Worm (Caenorhabditis elegans) whole organism, young adult: ENCODE measurements around the gene F21G4.1.
A peak's percentile ranks its signal among the peaks of the same experiment; 100 is the strongest.

Experiments
- B0019.2 ChIP-seq: fragments of 200-800 bp; sonication (Bioruptor generic); conservative IDR thresholded peaks from 2 replicates; pipeline ENCODE4 v1.3.6; 2022; ENCODE audit warnings: missing genetic modification reagents, missing genetic modification characterization, missing compliant biosample characterization
- C17E4.6 ChIP-seq: fragments of 200-800 bp; sonication (Bioruptor generic); IDR thresholded peaks from 2 replicates; pipeline ENCODE4 v1.3.6; 2022; ENCODE audit warnings: missing genetic modification reagents, missing genetic modification characterization, missing compliant biosample characterization
- F22D6.2 ChIP-seq: sonication (generic microtip); optimal IDR thresholded peaks from 2 replicates; lab custom pipeline; 2016; ENCODE audit warnings: mild to moderate bottlenecking, missing genetic modification characterization, missing compliant biosample characterization
- F33H1.4 ChIP-seq: fragments of 200-800 bp; sonication (Bioruptor generic); IDR thresholded peaks from 2 replicates; pipeline ENCODE4 v1.3.6; 2022; ENCODE audit warnings: missing genetic modification reagents, missing genetic modification characterization, missing compliant biosample characterization
- F39B2.1 ChIP-seq: fragments of 200-800 bp; sonication (Bioruptor generic); IDR thresholded peaks from 2 replicates; pipeline ENCODE4 v1.3.6; 2022; ENCODE audit warnings: missing genetic modification reagents, missing genetic modification characterization, missing compliant biosample characterization
- F49E8.2 ChIP-seq: sonication (generic microtip); optimal IDR thresholded peaks from 3 replicates; lab custom pipeline; 2017; ENCODE audit warnings: missing genetic modification characterization, mild to moderate bottlenecking, missing compliant biosample characterization, antibody characterized with exemption, moderate library complexity; ENCODE audit not compliant: insufficient read depth
- F57A8.1 ChIP-seq: fragments of 200-800 bp; sonication (Bioruptor generic); optimal IDR thresholded peaks from 2 replicates; lab custom pipeline; 2018; ENCODE audit warnings: mild to moderate bottlenecking, missing genetic modification characterization, moderate library complexity, missing compliant biosample characterization
- T26A5.8 ChIP-seq: sonication (generic microtip); optimal IDR thresholded peaks from 2 replicates; lab custom pipeline; 2016; ENCODE audit warnings: missing genetic modification characterization, missing compliant biosample characterization
- Y79H2A.3 ChIP-seq: fragments of 200-800 bp; sonication (Bioruptor generic); conservative IDR thresholded peaks from 2 replicates; pipeline ENCODE4 v1.3.6; 2022; ENCODE audit warnings: missing genetic modification reagents, missing genetic modification characterization, missing compliant biosample characterization
- Y95B8A.8 ChIP-seq: fragments of 200-800 bp; sonication (Bioruptor generic); IDR thresholded peaks from 2 replicates; pipeline ENCODE4 v1.3.6; 2022; ENCODE audit warnings: missing genetic modification reagents, missing genetic modification characterization, missing compliant biosample characterization
- bed-1 ChIP-seq: fragments of 200-800 bp; sonication (Bioruptor generic); IDR thresholded peaks from 2 replicates; pipeline ENCODE4 v1.3.6; 2022; ENCODE audit warnings: missing genetic modification reagents, missing genetic modification characterization, missing compliant biosample characterization
- ceh-79 ChIP-seq: sonication (generic microtip); optimal IDR thresholded peaks from 2 replicates; lab custom pipeline; 2017; ENCODE audit warnings: mild to moderate bottlenecking, missing genetic modification characterization, missing compliant biosample characterization
- dox-1 ChIP-seq: fragments of 200-800 bp; sonication (Bioruptor generic); IDR thresholded peaks from 2 replicates; pipeline ENCODE4 v1.3.6; 2022; ENCODE audit warnings: missing genetic modification reagents, missing genetic modification characterization, missing compliant biosample characterization
- egl-44 ChIP-seq: fragments of 200-800 bp; sonication (Bioruptor generic); IDR thresholded peaks from 2 replicates; pipeline ENCODE4 v1.3.6; 2022; ENCODE audit warnings: missing genetic modification reagents, missing genetic modification characterization, missing compliant biosample characterization
- ekl-4 ChIP-seq: fragments of 200-800 bp; sonication (Bioruptor generic); IDR thresholded peaks from 2 replicates; pipeline ENCODE4 v1.3.6; 2022; ENCODE audit warnings: missing genetic modification reagents, missing genetic modification characterization, missing compliant biosample characterization
- ets-4 ChIP-seq: fragments of 200-800 bp; sonication (Bioruptor generic); optimal IDR thresholded peaks from 2 replicates; lab custom pipeline; 2018; ENCODE audit warnings: mild to moderate bottlenecking, missing genetic modification characterization, missing compliant biosample characterization
- fkh-3 ChIP-seq: sonication (generic microtip); optimal IDR thresholded peaks from 2 replicates; lab custom pipeline; 2016; ENCODE audit warnings: mild to moderate bottlenecking, missing genetic modification characterization, missing compliant biosample characterization
- gei-17 ChIP-seq: fragments of 200-800 bp; sonication (Bioruptor generic); optimal IDR thresholded peaks from 2 replicates; lab custom pipeline; 2018; ENCODE audit warnings: mild to moderate bottlenecking, missing genetic modification characterization, missing compliant biosample characterization
- hlh-26 ChIP-seq: fragments of 200-800 bp; sonication (Bioruptor generic); conservative IDR thresholded peaks from 2 replicates; pipeline ENCODE4 v1.3.6; 2022; ENCODE audit warnings: missing genetic modification reagents, missing genetic modification characterization, missing compliant biosample characterization
- hsf-1 ChIP-seq: fragments of 200-800 bp; sonication (Bioruptor generic); IDR thresholded peaks from 2 replicates; pipeline ENCODE4 v1.3.6; 2022; ENCODE audit warnings: missing genetic modification reagents, missing genetic modification characterization, missing compliant biosample characterization
- nfya-2 ChIP-seq: fragments of 200-800 bp; sonication (Bioruptor generic); IDR thresholded peaks from 2 replicates; pipeline ENCODE4 v1.3.6; 2022; ENCODE audit warnings: missing genetic modification reagents, missing genetic modification characterization, missing compliant biosample characterization
- nfyb-1 ChIP-seq: fragments of 200-800 bp; sonication (Bioruptor generic); IDR thresholded peaks from 2 replicates; pipeline ENCODE4 v1.3.6; 2022; ENCODE audit warnings: missing genetic modification reagents, missing genetic modification characterization, missing compliant biosample characterization
- nhr-80 ChIP-seq: sonication (generic microtip); optimal IDR thresholded peaks from 2 replicates; lab custom pipeline; 2016; ENCODE audit warnings: missing genetic modification characterization, missing compliant biosample characterization
- pha-4 ChIP-seq: fragments of 150-350 bp; sonication (generic microtip); optimal IDR thresholded peaks from 2 replicates; lab custom pipeline; 2014; ENCODE audit warnings: missing biosample characterization, missing genetic modification reagents, missing genetic modification characterization
- repo-1 ChIP-seq: sonication (generic microtip); optimal IDR thresholded peaks from 2 replicates; lab custom pipeline; 2017; ENCODE audit warnings: mild to moderate bottlenecking, missing genetic modification characterization, missing compliant biosample characterization
- snpc-1.1 ChIP-seq: sonication (generic microtip); optimal IDR thresholded peaks from 2 replicates; lab custom pipeline; 2017; ENCODE audit warnings: missing genetic modification characterization, mild to moderate bottlenecking, missing compliant biosample characterization, antibody characterized with exemption, moderate library complexity, missing genotype, missing genetic modification reagents; ENCODE audit not compliant: insufficient read depth
- tbx-9 ChIP-seq: sonication (generic microtip); optimal IDR thresholded peaks from 2 replicates; lab custom pipeline; 2016; ENCODE audit warnings: borderline replicate concordance, missing genetic modification characterization, inconsistent platforms, missing compliant biosample characterization
- ztf-3 ChIP-seq: fragments of 200-800 bp; sonication (Bioruptor generic); optimal IDR thresholded peaks from 2 replicates; lab custom pipeline; 2018; ENCODE audit warnings: mild to moderate bottlenecking, missing genetic modification characterization, missing compliant biosample characterization

Gene F21G4.1

DNA sequence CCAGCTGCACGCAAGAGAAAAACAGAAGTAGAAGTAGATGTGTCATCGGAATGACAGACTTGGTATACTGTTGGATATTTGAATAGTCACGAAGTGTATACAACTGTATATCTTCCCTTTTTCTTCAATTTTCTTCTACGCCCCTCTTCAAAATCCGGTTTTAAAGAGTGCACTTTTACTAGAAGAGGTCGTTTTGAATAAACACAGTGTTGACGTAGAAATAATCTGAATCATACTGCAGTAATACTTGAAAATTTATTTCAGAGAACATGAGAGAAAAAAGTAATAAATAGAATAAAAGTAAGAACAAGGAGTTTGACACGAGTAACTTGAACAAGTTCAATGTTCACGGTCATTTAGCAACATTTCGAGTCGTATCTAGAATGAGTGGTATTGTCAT lies 19.6 kb downstream of the F21G4.1 start, which contains the start of gene R07B1.8:
TSS of gene R07B1.8 (minus strand) at position 101 of the 400 bp plus-strand sequence.
- no peak for TF ChIP-seq ztf-3 (GFP tag; lab: Kevin White, UChicago)
- TF ChIP-seq bed-1 (GFP tag; lab: Robert Waterston, UW), result no peak
- no peak for TF ChIP-seq nfyb-1 (GFP tag; lab: Robert Waterston, UW)
- no peak for TF ChIP-seq egl-44 (GFP tag; lab: Robert Waterston, UW)
- no peak for TF ChIP-seq C17E4.6 (GFP tag; lab: Robert Waterston, UW)
- no peak for TF ChIP-seq snpc-1.1 (tag; lab: Kevin White, UChicago)
- no peak for TF ChIP-seq Y95B8A.8 (GFP tag; lab: Robert Waterston, UW)
- no peak for TF ChIP-seq ceh-79 (tag; lab: Kevin White, UChicago)

DNA sequence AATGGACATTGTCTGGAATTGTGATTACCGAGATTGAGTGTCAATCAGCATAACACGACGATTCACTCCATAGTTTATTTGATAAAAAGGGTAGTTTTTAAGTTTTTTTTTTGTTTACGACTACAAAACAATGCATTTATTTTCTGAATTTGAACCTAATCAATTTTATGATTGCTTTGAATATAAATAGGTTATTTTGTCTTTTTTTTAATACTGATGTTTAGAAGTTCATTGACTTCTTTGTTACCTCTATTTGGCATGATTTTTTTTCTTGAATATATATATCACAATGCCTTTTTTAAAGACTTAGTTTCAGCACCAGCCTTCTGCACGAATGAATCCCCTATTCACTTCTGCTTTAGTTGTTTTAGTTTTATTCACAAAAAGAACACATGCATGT lies 22.6 kb downstream of the F21G4.1 start, which contains the start of gene R07B1.13:
TSS of gene R07B1.13 (plus strand) at position 301 of the 400 bp plus-strand sequence.
- TF ChIP-seq F22D6.2 (tag; lab: Kevin White, UChicago), result no peak
- TF ChIP-seq, all 124 proteins: peak for 0

DNA sequence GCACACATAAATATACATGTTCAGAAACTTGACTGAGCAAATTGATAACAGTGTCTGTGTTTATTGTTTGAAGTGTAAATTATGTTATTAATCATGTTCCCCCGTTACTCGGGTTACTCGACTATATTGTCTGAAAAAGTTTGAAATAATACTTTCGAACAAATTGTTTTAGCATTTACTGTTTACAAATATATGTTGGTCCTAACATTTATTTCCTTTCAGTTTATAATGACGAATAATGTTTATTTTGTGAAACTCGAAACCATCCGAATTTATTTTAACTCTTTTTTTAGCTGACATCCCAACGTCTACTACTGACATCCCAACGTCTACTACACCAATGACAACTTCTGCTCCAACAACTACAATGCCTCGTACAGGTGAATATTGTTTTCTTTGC lies 23.3 kb downstream of the F21G4.1 start, which contains the start of gene R07B1.7:
TSS of gene R07B1.7 (plus strand) at position 301 of the 400 bp plus-strand sequence.
- no peak for TF ChIP-seq pha-4 (tag; lab: Kevin White, UChicago)
- TF ChIP-seq tbx-9 (tag; lab: Kevin White, UChicago), result no peak
- no peak for TF ChIP-seq F39B2.1 (GFP tag; lab: Robert Waterston, UW)
- no peak for TF ChIP-seq hsf-1 (GFP tag; lab: Robert Waterston, UW)
- no peak for TF ChIP-seq F33H1.4 (GFP tag; lab: Robert Waterston, UW)
- no peak for TF ChIP-seq fkh-3 (tag; lab: Kevin White, UChicago)
- no peak for TF ChIP-seq B0019.2 (GFP tag; lab: Robert Waterston, UW)
- no peak for TF ChIP-seq repo-1 (tag; lab: Kevin White, UChicago)
- TF ChIP-seq, all 124 proteins: peak for 0

ce11 chrX:9866355-9866754 lies 25.8 kb downstream of the F21G4.1 start, which contains the start of gene R07B1.6:
R07B1.6 (plus strand) TSS chrX:9866655.
- TF ChIP-seq Y79H2A.3 (no peak), hlh-26 (GFP tag; lab: Robert Waterston, UW) (no peak)

ce11 chrX:9862916-9863624 lies 29.1 kb downstream of the F21G4.1 start, which contains the start of the genes gst-36 and R07B1.5:
gst-36 (minus strand) TSS chrX:9862960.
R07B1.5 (plus strand) TSS chrX:9863580.
- TF ChIP-seq ekl-4 (GFP tag; lab: Robert Waterston, UW), result no peak
- no peak for TF ChIP-seq F49E8.2 (tag; lab: Kevin White, UChicago)
- no peak for TF ChIP-seq gei-17 (GFP tag; lab: Kevin White, UChicago)
- no peak for TF ChIP-seq nfya-2 (GFP tag; lab: Robert Waterston, UW)
- no peak for TF ChIP-seq T26A5.8
- TF ChIP-seq dox-1 (GFP tag; lab: Robert Waterston, UW), result no peak
- no peak for TF ChIP-seq F57A8.1 (GFP tag; lab: Kevin White, UChicago)
- TF ChIP-seq nhr-80, result peak; percentile 68

ce11 chrX:9858069-9858468 lies 34.1 kb downstream of the F21G4.1 start, which contains the start of gene scav-5:
scav-5 (plus strand) TSS chrX:9858365.
- TF ChIP-seq hlh-26 (GFP tag; lab: Robert Waterston, UW) (no peak), ets-4 (GFP tag; lab: Kevin White, UChicago) (peak; percentile 3), nhr-80 (peak; percentile 84)
